Fruit fly (Drosophila melanogaster) whole organism, embryonic: ENCODE measurements around the gene SuUR.

Source experiments
- Abd-B ChIP-seq: fragments of 200-800 bp; sonication (Bioruptor generic); optimal IDR thresholded peaks from 2 replicates; lab custom pipeline; 2018; ENCODE audit warnings: missing biosample characterization, mild to moderate bottlenecking, missing genetic modification characterization, moderate library complexity
- Aef1 ChIP-seq: fragments of 200-800 bp; sonication (Bioruptor generic); IDR thresholded peaks from 3 replicates; pipeline ENCODE4 v1.3.6; 2022; ENCODE audit warnings: missing biosample characterization, missing genetic modification characterization
- Bdp1 ChIP-seq: fragments of 200-800 bp; sonication (Bioruptor generic); optimal IDR thresholded peaks from 3 replicates; lab custom pipeline; 2016; ENCODE audit warnings: missing biosample characterization, missing genetic modification characterization
- Bgb ChIP-seq: fragments of 200-800 bp; sonication (Bioruptor generic); IDR thresholded peaks from 2 replicates; pipeline ENCODE4 v1.3.6; 2022; ENCODE audit warnings: missing biosample characterization, missing genetic modification characterization; ENCODE audit not compliant: partially characterized antibody
- CG11696 ChIP-seq: fragments of 200-800 bp; sonication (Bioruptor generic); IDR thresholded peaks from 2 replicates; pipeline ENCODE4 v1.3.6; 2022; ENCODE audit warnings: missing biosample characterization, missing genetic modification characterization
- CG1233 ChIP-seq: fragments of 200-800 bp; sonication (Bioruptor generic); optimal IDR thresholded peaks from 4 replicates; lab custom pipeline; 2018; ENCODE audit warnings: missing biosample characterization, mild to moderate bottlenecking, missing genetic modification characterization
- CG13424 ChIP-seq: fragments of 200-800 bp; sonication (Bioruptor generic); optimal IDR thresholded peaks from 2 replicates; lab custom pipeline; 2019; ENCODE audit warnings: missing biosample characterization, mild to moderate bottlenecking, missing genetic modification characterization, moderate library complexity
- CG14441 ChIP-seq: fragments of 200-800 bp; sonication (Bioruptor generic); IDR thresholded peaks from 2 replicates; pipeline ENCODE4 v1.3.6; 2022; ENCODE audit warnings: missing biosample characterization, missing genetic modification characterization
- CG14667 ChIP-seq: fragments of 200-800 bp; sonication (Bioruptor generic); IDR thresholded peaks from 2 replicates; pipeline ENCODE4 v1.3.6; 2022; ENCODE audit warnings: missing biosample characterization, missing genetic modification characterization
- CG18011 ChIP-seq: fragments of 200-800 bp; sonication (Bioruptor generic); optimal IDR thresholded peaks from 2 replicates; lab custom pipeline; 2017; ENCODE audit warnings: missing biosample characterization, missing genetic modification characterization, mild to moderate bottlenecking, moderate library complexity, missing genotype
- CG18619 ChIP-seq: fragments of 200-800 bp; sonication (Bioruptor generic); optimal IDR thresholded peaks from 3 replicates; lab custom pipeline; 2017; ENCODE audit warnings: missing biosample characterization, mild to moderate bottlenecking, missing genetic modification characterization
- CG34376 ChIP-seq: fragments of 200-800 bp; sonication (Bioruptor generic); optimal IDR thresholded peaks from 2 replicates; lab custom pipeline; 2018; ENCODE audit warnings: missing biosample characterization, mild to moderate bottlenecking, missing genetic modification characterization
- CG42726 ChIP-seq: fragments of 200-800 bp; sonication (Bioruptor generic); IDR thresholded peaks from 2 replicates; pipeline ENCODE4 v1.3.6; 2022; ENCODE audit warnings: missing biosample characterization, missing genetic modification characterization; ENCODE audit not compliant: partially characterized antibody
- CG6254 ChIP-seq: fragments of 200-800 bp; sonication (Bioruptor generic); optimal IDR thresholded peaks from 3 replicates; lab custom pipeline; 2017; ENCODE audit warnings: mild to moderate bottlenecking, missing biosample characterization, missing genetic modification reagents, missing genetic modification characterization
- CG7839 ChIP-seq: fragments of 200-800 bp; sonication (Bioruptor generic); optimal IDR thresholded peaks from 3 replicates; lab custom pipeline; 2018; ENCODE audit warnings: missing biosample characterization, mild to moderate bottlenecking, missing genetic modification characterization, moderate library complexity
- CG8089 ChIP-seq: fragments of 200-800 bp; sonication (Bioruptor generic); optimal IDR thresholded peaks from 3 replicates; lab custom pipeline; 2016; ENCODE audit warnings: missing biosample characterization, missing genetic modification characterization
- CG8281 ChIP-seq: fragments of 200-800 bp; sonication (Bioruptor generic); optimal IDR thresholded peaks from 2 replicates; lab custom pipeline; 2018; ENCODE audit warnings: missing biosample characterization, mild to moderate bottlenecking, missing genetic modification characterization, moderate library complexity
- CG8944 ChIP-seq: fragments of 200-800 bp; sonication (Bioruptor generic); optimal IDR thresholded peaks from 3 replicates; lab custom pipeline; 2016; ENCODE audit warnings: missing biosample characterization, missing genetic modification characterization
- CG9609 ChIP-seq: fragments of 200-800 bp; sonication (Bioruptor generic); optimal IDR thresholded peaks from 3 replicates; lab custom pipeline; 2016; ENCODE audit warnings: missing biosample characterization, missing genetic modification characterization
- CG9817 ChIP-seq: fragments of 200-800 bp; sonication (Bioruptor generic); optimal IDR thresholded peaks from 2 replicates; lab custom pipeline; 2018; ENCODE audit warnings: missing biosample characterization, mild to moderate bottlenecking, missing genetic modification characterization, moderate library complexity
- CG9932 ChIP-seq: fragments of 200-800 bp; sonication (Bioruptor generic); IDR thresholded peaks from 2 replicates; pipeline ENCODE4 v1.3.6; 2022; ENCODE audit warnings: missing biosample characterization, missing genetic modification characterization
- Dfd ChIP-seq, 2 experiments: fragments of >200 bp; optimal IDR thresholded peaks; 2 replicates each; lab custom pipeline; 2017; ENCODE audit warnings: missing biosample characterization in 2 of 2, missing genetic modification characterization in 2 of 2
- Dref ChIP-seq: fragments of 200-800 bp; sonication (Bioruptor generic); IDR thresholded peaks from 2 replicates; pipeline ENCODE4 v1.3.6; 2022; ENCODE audit warnings: missing biosample characterization, missing genetic modification characterization
- E2f2 ChIP-seq: fragments of 200-800 bp; sonication (Bioruptor generic); IDR thresholded peaks from 2 replicates; pipeline ENCODE4 v1.3.6; 2022; ENCODE audit warnings: missing biosample characterization, missing genetic modification characterization
- H15 ChIP-seq: fragments of 200-800 bp; sonication (Bioruptor generic); IDR thresholded peaks from 3 replicates; pipeline ENCODE4 v1.3.6; 2022; ENCODE audit warnings: missing biosample characterization, missing genetic modification characterization
- Hmr ChIP-seq: fragments of 200-800 bp; sonication (Bioruptor generic); optimal IDR thresholded peaks from 3 replicates; lab custom pipeline; 2017; ENCODE audit warnings: mild to moderate bottlenecking, missing biosample characterization, missing genetic modification reagents, missing genetic modification characterization
- Hmx ChIP-seq: fragments of 200-800 bp; sonication (Bioruptor generic); optimal IDR thresholded peaks from 2 replicates; lab custom pipeline; 2016; ENCODE audit warnings: missing biosample characterization, missing genetic modification characterization
- Hr78 ChIP-seq, 2 experiments: fragments of 200-800 bp in 1 of 2; fragments of >200 bp in 1 of 2; sonication (Bioruptor generic) in 1 of 2; optimal IDR thresholded peaks; 2 replicates each; lab custom pipeline; 2017 to 2019; ENCODE audit warnings: missing biosample characterization in 2 of 2, missing genetic modification characterization in 2 of 2, mild to moderate bottlenecking in 1 of 2, moderate library complexity in 1 of 2
- Side ChIP-seq: fragments of 200-800 bp; sonication (Bioruptor generic); optimal IDR thresholded peaks from 2 replicates; lab custom pipeline; 2016; ENCODE audit warnings: missing biosample characterization, missing genetic modification characterization
- Sox102F ChIP-seq: fragments of 200-800 bp; sonication (Bioruptor generic); optimal IDR thresholded peaks from 2 replicates; lab custom pipeline; 2018; ENCODE audit warnings: missing biosample characterization, mild to moderate bottlenecking, missing genetic modification characterization, moderate library complexity
- Taf1 ChIP-seq: fragments of 200-800 bp; sonication (Bioruptor generic); IDR thresholded peaks from 2 replicates; pipeline ENCODE4 v1.3.6; 2022; ENCODE audit warnings: missing biosample characterization, missing genetic modification characterization
- chn ChIP-seq: fragments of 200-800 bp; sonication (Bioruptor generic); optimal IDR thresholded peaks from 2 replicates; lab custom pipeline; 2016; ENCODE audit warnings: missing biosample characterization, missing genetic modification characterization
- ci ChIP-seq: fragments of 200-800 bp; sonication (Bioruptor generic); IDR thresholded peaks from 3 replicates; pipeline ENCODE4 v1.3.6; 2022; ENCODE audit warnings: missing biosample characterization, missing genetic modification characterization
- crp ChIP-seq, 2 experiments: fragments of 200-800 bp; sonication (Bioruptor generic); optimal IDR thresholded peaks; 2 replicates in 1 of 2; 3 replicates in 1 of 2; lab custom pipeline; 2017; ENCODE audit warnings: missing biosample characterization in 2 of 2, missing genetic modification characterization in 2 of 2, mild to moderate bottlenecking in 1 of 2, moderate library complexity in 1 of 2
- dm ChIP-seq: fragments of 200-800 bp; sonication (Bioruptor generic); optimal IDR thresholded peaks from 3 replicates; lab custom pipeline; 2016; ENCODE audit warnings: missing biosample characterization, missing genetic modification characterization
- eve ChIP-seq, 2 experiments: fragments of >200 bp; optimal IDR thresholded peaks; 2 replicates each; lab custom pipeline; 2017; ENCODE audit warnings: missing biosample characterization in 2 of 2, missing genetic modification characterization in 2 of 2
- fu2 ChIP-seq: fragments of 200-800 bp; sonication (Bioruptor generic); optimal IDR thresholded peaks from 2 replicates; lab custom pipeline; 2016; ENCODE audit warnings: missing biosample characterization, missing genetic modification characterization
- gce ChIP-seq: fragments of 200-800 bp; sonication (Bioruptor generic); IDR thresholded peaks from 3 replicates; pipeline ENCODE4 v1.3.6; 2022; ENCODE audit warnings: missing biosample characterization, missing genetic modification characterization
- grn ChIP-seq: fragments of 200-800 bp; sonication (Bioruptor generic); optimal IDR thresholded peaks from 3 replicates; lab custom pipeline; 2017; ENCODE audit warnings: missing biosample characterization, missing genetic modification characterization
- gsb ChIP-seq: fragments of 200-800 bp; sonication (Bioruptor generic); IDR thresholded peaks from 2 replicates; pipeline ENCODE4 v1.3.6; 2022; ENCODE audit warnings: missing biosample characterization, missing genetic modification characterization
- hb ChIP-seq: fragments of 200-800 bp; sonication (Bioruptor generic); IDR thresholded peaks from 3 replicates; pipeline ENCODE4 v1.3.6; 2022; ENCODE audit warnings: missing biosample characterization, missing genetic modification characterization; ENCODE audit not compliant: partially characterized antibody
- lbe ChIP-seq: fragments of 200-800 bp; sonication (Bioruptor generic); optimal IDR thresholded peaks from 2 replicates; lab custom pipeline; 2016; ENCODE audit warnings: missing biosample characterization, mild to moderate bottlenecking, missing genetic modification characterization
- row ChIP-seq: fragments of 200-800 bp; sonication (Bioruptor generic); IDR thresholded peaks from 3 replicates; pipeline ENCODE4 v1.3.6; 2022; ENCODE audit warnings: missing biosample characterization, missing genetic modification characterization
- sim ChIP-seq: fragments of 200-800 bp; sonication (Bioruptor generic); IDR thresholded peaks from 2 replicates; pipeline ENCODE4 v1.3.6; 2022; ENCODE audit warnings: missing biosample characterization, missing genetic modification characterization
- sob ChIP-seq: fragments of 200-800 bp; sonication (Bioruptor generic); IDR thresholded peaks from 2 replicates; pipeline ENCODE4 v1.3.6; 2022; ENCODE audit warnings: missing biosample characterization, missing genetic modification characterization
- sr ChIP-seq: fragments of 200-800 bp; sonication (Bioruptor generic); IDR thresholded peaks from 3 replicates; pipeline ENCODE4 v1.3.6; 2022; ENCODE audit warnings: missing biosample characterization, missing genetic modification characterization
- ssp ChIP-seq: fragments of 200-800 bp; sonication (Bioruptor generic); IDR thresholded peaks from 2 replicates; pipeline ENCODE4 v1.3.6; 2022; ENCODE audit warnings: missing biosample characterization, missing genetic modification characterization
- tin ChIP-seq: fragments of 200-800 bp; sonication (Bioruptor generic); optimal IDR thresholded peaks from 3 replicates; lab custom pipeline; 2016; ENCODE audit warnings: missing biosample characterization, missing genetic modification characterization
- tll ChIP-seq, 2 experiments: fragments of 200-800 bp in 1 of 2; fragments of >200 bp in 1 of 2; sonication (Bioruptor generic) in 1 of 2; optimal IDR thresholded peaks; 2 replicates each; lab custom pipeline; 2017 to 2019; ENCODE audit warnings: missing biosample characterization in 2 of 2, missing genetic modification characterization in 2 of 2, mild to moderate bottlenecking in 1 of 2, moderate library complexity in 1 of 2
- usp ChIP-seq: fragments of >200 bp; optimal IDR thresholded peaks from 2 replicates; lab custom pipeline; 2017; ENCODE audit warnings: missing biosample characterization, missing genetic modification characterization
- z ChIP-seq: fragments of 200-800 bp; sonication (Bioruptor generic); IDR thresholded peaks from 3 replicates; pipeline ENCODE4 v1.3.6; 2022; ENCODE audit warnings: missing biosample characterization, missing genetic modification characterization

SuUR gene

dm6 chr3L:11064689-11065088 is at the start of gene SuUR, which contains the start of the genes CG32075 and CG45101 (continued):
- peak; percentile 92 for TF ChIP-seq CG14441
- peak; percentile 53; the same call in 1 of the 2 replicates for TF ChIP-seq gsb (GFP tag; lab: Robert Waterston, UW)
- no peak for TF ChIP-seq Dfd (GFP tag; optimal IDR thresholded peaks at IDR 0.05; lab: Kevin White, UChicago)
- TF ChIP-seq Hmx (GFP tag; lab: Kevin White, UChicago): peak; percentile 67
- TF ChIP-seq lbe: peak; percentile 73
- peak; percentile 75 for TF ChIP-seq CG8089 (GFP tag; lab: Kevin White, UChicago)
- peak in 1 of 2 experiments; percentile 32 for TF ChIP-seq eve (GFP tag; optimal IDR thresholded peaks at IDR 0.05; lab: Kevin White, UChicago)
- peak; percentile 90 for TF ChIP-seq Aef1 (GFP tag; lab: Robert Waterston, UW)
- peak; percentile 94 for TF ChIP-seq CG9932 (GFP tag; lab: Robert Waterston, UW)
- peak; percentile 88 for TF ChIP-seq CG9817
- peak; percentile 78 for TF ChIP-seq E2f2 (GFP tag; lab: Robert Waterston, UW)
- peak; percentile 84 for TF ChIP-seq CG8944 (GFP tag; lab: Kevin White, UChicago)
- peak; percentile 86 for TF ChIP-seq Side (GFP tag; lab: Kevin White, UChicago)
- TF ChIP-seq ssp (GFP tag; lab: Robert Waterston, UW): peak; percentile 83
- no peak for TF ChIP-seq Dref
- peak; percentile 81 for TF ChIP-seq CG14667 (GFP tag; lab: Robert Waterston, UW)
- TF ChIP-seq Abd-B: peak; percentile 89
- TF ChIP-seq usp (GFP tag; lab: Kevin White, UChicago): no peak
- TF ChIP-seq tin (GFP tag; lab: Kevin White, UChicago): peak; percentile 90
- TF ChIP-seq CG8281 (tag; lab: Kevin White, UChicago): peak; percentile 38
- no peak for TF ChIP-seq sr
- peak; percentile 82 for TF ChIP-seq CG18011
- TF ChIP-seq row (GFP tag; lab: Robert Waterston, UW): peak; percentile 94
- TF ChIP-seq dm: peak; percentile 84
- TF ChIP-seq CG34376: peak; percentile 80
- peak; percentile 97 to 99 for TF ChIP-seq crp (GFP tag; optimal IDR thresholded peaks at IDR 0.05; lab: Kevin White, UChicago)
- peak; percentile 78 for TF ChIP-seq CG18619
- TF ChIP-seq CG1233: peak; percentile 68
- TF ChIP-seq Hmr: peak; percentile 82
- TF ChIP-seq sob (GFP tag; lab: Robert Waterston, UW): peak; percentile 88
- TF ChIP-seq Bgb (GFP tag; lab: Robert Waterston, UW): no peak
- TF ChIP-seq H15 (GFP tag; lab: Robert Waterston, UW): peak; percentile 81
- TF ChIP-seq tll (GFP tag; optimal IDR thresholded peaks at IDR 0.05; lab: Kevin White, UChicago): peak in 1 of 2 experiments; percentile 30
- TF ChIP-seq CG42726 (GFP tag; lab: Robert Waterston, UW): no peak
- no peak for TF ChIP-seq z (GFP tag; lab: Robert Waterston, UW)
- TF ChIP-seq CG13424 (tag; lab: Kevin White, UChicago): peak; percentile 90
- peak; percentile 41; the same call in 1 of the 2 replicates for TF ChIP-seq CG11696
- peak; percentile 92 for TF ChIP-seq chn (GFP tag; lab: Kevin White, UChicago)
- TF ChIP-seq Taf1 (GFP tag; lab: Robert Waterston, UW): peak; percentile 67
- TF ChIP-seq Bdp1 (GFP tag; lab: Kevin White, UChicago): peak; percentile 79
- TF ChIP-seq gce (GFP tag; lab: Robert Waterston, UW): no peak
- peak; percentile 85 for TF ChIP-seq fu2 (GFP tag; lab: Kevin White, UChicago)
- peak; percentile 87; the same call in 2 of the 3 replicates for TF ChIP-seq ci (GFP tag; lab: Robert Waterston, UW)
- no peak for TF ChIP-seq hb (GFP tag; lab: Robert Waterston, UW)
- TF ChIP-seq CG6254: peak; percentile 54
- peak; percentile 24 for TF ChIP-seq grn
- peak; percentile 91 for TF ChIP-seq Sox102F (GFP tag; lab: Kevin White, UChicago)
- no peak for TF ChIP-seq Hr78 (GFP tag; optimal IDR thresholded peaks at IDR 0.05; lab: Kevin White, UChicago)
- TF ChIP-seq sim (GFP tag; lab: Robert Waterston, UW): no peak
- peak; percentile 91 for TF ChIP-seq CG7839 (tag; lab: Kevin White, UChicago)
- TF ChIP-seq CG9609: peak; percentile 91
